Worm (Caenorhabditis elegans) whole organism, late embryonic: ENCODE data around the gene grd-1.

ENCODE experiments used
- C08G9.2 ChIP-seq: sonication (generic microtip); optimal IDR thresholded peaks from 2 replicates; lab custom pipeline; 2016; ENCODE audit warnings: mild to moderate bottlenecking, missing genetic modification characterization, moderate library complexity, missing compliant biosample characterization
- K02D7.2 ChIP-seq: sonication (generic microtip); optimal IDR thresholded peaks from 2 replicates; lab custom pipeline; 2017; ENCODE audit warnings: mild to moderate bottlenecking, missing genetic modification characterization, missing compliant biosample characterization
- T23F11.4 ChIP-seq: fragments of 200-800 bp; sonication (Bioruptor generic); optimal IDR thresholded peaks from 2 replicates; lab custom pipeline; 2018; ENCODE audit warnings: mild to moderate bottlenecking, missing genetic modification characterization, missing compliant biosample characterization
- ama-1 ChIP-seq: fragments of 150-350 bp; optimal IDR thresholded peaks from 2 replicates; lab custom pipeline; 2014
- ceh-9 ChIP-seq: sonication (generic microtip); optimal IDR thresholded peaks from 2 replicates; lab custom pipeline; 2016; ENCODE audit warnings: mild to moderate bottlenecking, missing genetic modification characterization, inconsistent platforms, missing compliant biosample characterization
- dmd-4 ChIP-seq: sonication (generic microtip); optimal IDR thresholded peaks from 2 replicates; lab custom pipeline; 2016; ENCODE audit warnings: borderline replicate concordance, missing genetic modification characterization, missing compliant biosample characterization
- hlh-30 ChIP-seq: sonication (generic microtip); optimal IDR thresholded peaks from 2 replicates; lab custom pipeline; 2017; ENCODE audit warnings: antibody characterized with exemption, missing genetic modification characterization, missing compliant biosample characterization; ENCODE audit not compliant: insufficient read depth
- nfya-1 ChIP-seq: sonication (generic microtip); optimal IDR thresholded peaks from 2 replicates; lab custom pipeline; 2017; ENCODE audit warnings: missing genetic modification characterization, mild to moderate bottlenecking, missing compliant biosample characterization, antibody characterized with exemption, moderate library complexity
- nhr-11 ChIP-seq: fragments of 150-350 bp; optimal IDR thresholded peaks from 2 replicates; lab custom pipeline; 2014; ENCODE audit warnings: missing biosample characterization, missing genetic modification characterization
- npax-4 ChIP-seq: sonication (generic microtip); optimal IDR thresholded peaks from 2 replicates; lab custom pipeline; 2016; ENCODE audit warnings: missing genetic modification characterization, missing compliant biosample characterization
- pha-4 ChIP-seq: fragments of 150-350 bp; optimal IDR thresholded peaks from 2 replicates; lab custom pipeline; 2018; ENCODE audit warnings: missing biosample characterization, missing genetic modification reagents, missing genetic modification characterization
- pqm-1 ChIP-seq: sonication (generic microtip); optimal IDR thresholded peaks from 2 replicates; lab custom pipeline; 2016; ENCODE audit warnings: missing genetic modification characterization, missing compliant biosample characterization
- syd-9 ChIP-seq: sonication (generic microtip); optimal IDR thresholded peaks from 2 replicates; lab custom pipeline; 2016; ENCODE audit warnings: mild to moderate bottlenecking, missing genetic modification characterization, moderate library complexity, missing compliant biosample characterization
- unc-86 ChIP-seq: sonication (generic microtip); optimal IDR thresholded peaks from 2 replicates; lab custom pipeline; 2016; ENCODE audit warnings: missing genetic modification characterization, missing compliant biosample characterization

ce11 chrX:11123998-11124397 lies 14.8 kb downstream of the grd-1 start:
- TF ChIP-seq T23F11.4 (GFP tag; lab: Kevin White, UChicago) (no peak), dmd-4 (tag; lab: Kevin White, UChicago) (no peak), nfya-1 (tag; lab: Kevin White, UChicago) (no peak), K02D7.2 (tag; lab: Kevin White, UChicago) (no peak), npax-4 (tag; lab: Kevin White, UChicago) (no peak), pha-4 (tag; lab: Kevin White, UChicago) (no peak), C08G9.2 (tag; lab: Kevin White, UChicago) (no peak), hlh-30 (tag; lab: Kevin White, UChicago) (no peak), ama-1 (lab: Kevin White, UChicago) (no peak), syd-9 (no peak), unc-86 (tag; lab: Kevin White, UChicago) (no peak), nhr-11 (tag; lab: Kevin White, UChicago) (no peak), pqm-1 (tag; lab: Kevin White, UChicago) (no peak), ceh-9 (tag; lab: Kevin White, UChicago) (no peak)
